Fruit fly (Drosophila melanogaster) S2 (cell line): ENCODE results near the gene CG4829.

ENCODE experiments used
- CG8478 ChIP-seq: fragments of >200 bp; optimal IDR thresholded peaks from 2 replicates; lab custom pipeline; 2018
- CTCF ChIP-seq, 2 experiments: fragments of >200 bp; optimal IDR thresholded peaks; 2 replicates each; lab custom pipeline; 2018

DNA sequence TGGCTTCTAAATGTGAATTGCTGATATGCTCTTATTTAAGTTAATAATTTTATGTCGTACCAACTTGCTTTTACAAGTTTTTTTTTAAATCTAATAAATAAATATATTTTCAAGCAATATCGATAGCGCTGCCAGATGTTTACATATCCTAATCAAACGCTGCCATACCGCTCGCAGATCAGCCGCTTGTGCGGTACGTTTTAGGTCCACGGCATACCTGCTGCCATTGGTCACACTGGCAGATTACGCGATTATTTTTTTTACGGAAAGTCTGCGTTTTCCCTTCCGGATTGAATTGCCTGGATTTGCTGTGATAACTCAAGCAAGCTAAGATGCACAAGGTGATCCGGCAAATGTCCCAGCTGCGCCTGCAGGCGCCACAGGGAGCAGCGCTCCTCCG is 27.8 kb upstream of the CG4829 start, which contains the start of gene mRpL22:
- TF ChIP-seq CG8478, result no peak
- peak in 1 of 2 experiments; percentile 31 for TF ChIP-seq CTCF (optimal IDR thresholded peaks at IDR 0.05; lab: Kevin White, UChicago)
